Worm (Caenorhabditis elegans) whole organism, early embryonic: ENCODE results near the gene osm-6.

Experiments used
- B0310.2 ChIP-seq: sonication (generic microtip); optimal IDR thresholded peaks from 2 replicates; lab custom pipeline; 2016; ENCODE audit warnings: mild to moderate bottlenecking, missing genetic modification characterization, missing compliant biosample characterization
- F13C5.2 ChIP-seq: sonication (generic microtip); optimal IDR thresholded peaks from 2 replicates; lab custom pipeline; 2017; ENCODE audit warnings: mild to moderate bottlenecking, missing genetic modification characterization, inconsistent platforms, missing compliant biosample characterization
- ama-1 ChIP-seq: fragments of 150-350 bp; optimal IDR thresholded peaks from 2 replicates; lab custom pipeline; 2014
- flt-1 ChIP-seq: fragments of 200-800 bp; sonication (Bioruptor generic); IDR thresholded peaks from 2 replicates; pipeline ENCODE4 v1.3.6; 2022; ENCODE audit warnings: missing genetic modification characterization, missing compliant biosample characterization
- hnd-1 ChIP-seq: sonication (generic microtip); optimal IDR thresholded peaks from 2 replicates; lab custom pipeline; 2016; ENCODE audit warnings: missing genetic modification characterization, missing compliant biosample characterization
- sea-1 ChIP-seq: fragments of 200-800 bp; sonication (Bioruptor generic); conservative IDR thresholded peaks from 2 replicates; pipeline ENCODE4 v1.3.6; 2022; ENCODE audit warnings: missing genetic modification characterization, missing compliant biosample characterization
- tbx-11 ChIP-seq: fragments of 200-800 bp; sonication (Bioruptor generic); IDR thresholded peaks from 2 replicates; pipeline ENCODE4 v1.3.6; 2022; ENCODE audit warnings: missing genetic modification characterization, missing compliant biosample characterization
- tbx-37 ChIP-seq: fragments of 200-800 bp; sonication (Bioruptor generic); conservative IDR thresholded peaks from 2 replicates; pipeline ENCODE4 v1.3.6; 2022; ENCODE audit warnings: missing genetic modification reagents, missing genetic modification characterization, missing compliant biosample characterization
- tra-4 ChIP-seq: sonication (generic microtip); optimal IDR thresholded peaks from 2 replicates; lab custom pipeline; 2017; ENCODE audit warnings: missing genetic modification characterization, missing compliant biosample characterization

ce11 chrV:11975233-11975632, 48.0 kb upstream of the osm-6 start, which contains the start of gene cpr-1:
- no peak for TF ChIP-seq B0310.2 (tag; lab: Kevin White, UChicago)
- TF ChIP-seq tbx-37: no peak
- TF ChIP-seq ama-1: no peak
- TF ChIP-seq F13C5.2 (tag; lab: Kevin White, UChicago): no peak
- TF ChIP-seq hnd-1 (tag; lab: Kevin White, UChicago): no peak
- TF ChIP-seq tra-4 (tag; lab: Kevin White, UChicago): no peak
- TF ChIP-seq flt-1 (GFP tag; lab: Robert Waterston, UW): no peak
- no peak for TF ChIP-seq tbx-11 (GFP tag; lab: Robert Waterston, UW)
- TF ChIP-seq sea-1 (GFP tag; lab: Robert Waterston, UW): no peak
